Worm (Caenorhabditis elegans) whole organism, L2 larva: Measurements from ENCODE around the gene nhr-128.

Experiments used
- blmp-1 ChIP-seq: sonication (generic microtip); optimal IDR thresholded peaks from 2 replicates; lab custom pipeline; 2017; ENCODE audit warnings: missing genetic modification characterization, mild to moderate bottlenecking, missing compliant biosample characterization, antibody characterized with exemption, moderate library complexity; ENCODE audit not compliant: insufficient read depth
- elt-1 ChIP-seq: fragments of 150-350 bp; optimal IDR thresholded peaks from 2 replicates; lab custom pipeline; 2014; ENCODE audit warnings: missing biosample characterization, missing genetic modification characterization
- elt-3 ChIP-seq: sonication (generic microtip); optimal IDR thresholded peaks from 2 replicates; lab custom pipeline; 2017; ENCODE audit warnings: missing biosample characterization, missing genetic modification characterization
- lin-13 ChIP-seq: fragments of 150-350 bp; optimal IDR thresholded peaks from 2 replicates; lab custom pipeline; 2014; ENCODE audit warnings: missing biosample characterization, missing genetic modification reagents, missing genetic modification characterization
- lin-39 ChIP-seq: fragments of 150-350 bp; optimal IDR thresholded peaks from 2 replicates; lab custom pipeline; 2014; ENCODE audit warnings: missing biosample characterization, missing genetic modification reagents, missing genetic modification characterization
- lsy-2 ChIP-seq, 2 experiments: fragments of 150-350 bp in 1 of 2; sonication (generic microtip) in 1 of 2; optimal IDR thresholded peaks; 2 replicates each; lab custom pipeline; 2014 to 2017; ENCODE audit warnings: missing biosample characterization in 2 of 2, missing genetic modification characterization in 2 of 2
- mbf-1 ChIP-seq: sonication (generic microtip); optimal IDR thresholded peaks from 2 replicates; lab custom pipeline; 2017; ENCODE audit warnings: missing biosample characterization, missing genetic modification characterization
- nhr-10 ChIP-seq: sonication (generic microtip); optimal IDR thresholded peaks from 2 replicates; lab custom pipeline; 2017; ENCODE audit warnings: missing biosample characterization, missing genetic modification characterization
- nhr-25 ChIP-seq: fragments of 150-350 bp; sonication (generic microtip); optimal IDR thresholded peaks from 3 replicates; lab custom pipeline; 2014; ENCODE audit warnings: missing biosample characterization, missing genetic modification characterization
- sma-9 ChIP-seq, 2 experiments: fragments of 150-350 bp in 1 of 2; sonication (generic microtip) in 1 of 2; optimal IDR thresholded peaks; 2 replicates each; lab custom pipeline; 2014 to 2016; ENCODE audit warnings: missing genetic modification characterization in 2 of 2, mild to moderate bottlenecking in 1 of 2, missing biosample characterization in 1 of 2, missing compliant biosample characterization in 1 of 2, missing genetic modification reagents in 1 of 2, moderate library complexity in 1 of 2
- ztf-11 ChIP-seq: sonication (generic microtip); optimal IDR thresholded peaks from 2 replicates; lab custom pipeline; 2017; ENCODE audit warnings: missing biosample characterization, missing genetic modification characterization

ce11 chrV:2260660-2261059 lies 38.8 kb downstream of the nhr-128 start, which contains the start of gene F41B5.12:
- TF ChIP-seq elt-3 (tag; lab: Kevin White, UChicago) (no peak), nhr-25 (tag; lab: Kevin White, UChicago) (no peak), lsy-2 (tag; optimal IDR thresholded peaks at IDR 0.05; lab: Kevin White, UChicago) (no peak), lin-13 (GFP tag; lab: Kevin White, UChicago) (no peak), ztf-11 (no peak), elt-1 (tag; lab: Kevin White, UChicago) (no peak), nhr-10 (tag; lab: Kevin White, UChicago) (no peak), lin-39 (no peak), sma-9 (GFP tag; optimal IDR thresholded peaks at IDR 0.05; lab: Kevin White, UChicago) (no peak), sma-9 (tag; optimal IDR thresholded peaks at IDR 0.05; lab: Kevin White, UChicago) (no peak), blmp-1 (tag; lab: Kevin White, UChicago) (no peak), mbf-1 (tag; lab: Kevin White, UChicago) (no peak)
